Fruit fly (Drosophila melanogaster): ENCODE data around the gene Pcd.

Pcd gene

dm6 chr3R:29695744-29696143 is 27.2 kb upstream of the Pcd start:
- TF ChIP-seq OdsH (GFP tag; optimal IDR thresholded peaks at IDR 0.05) (no peak), foxo (GFP tag; optimal IDR thresholded peaks at IDR 0.05) (no peak), Dfd (GFP tag; optimal IDR thresholded peaks at IDR 0.05) (peak; percentile 94), dmrt93B (GFP tag; optimal IDR thresholded peaks at IDR 0.05) (no peak), Abd-B (GFP tag; optimal IDR thresholded peaks at IDR 0.05) (no peak), pan (optimal IDR thresholded peaks at IDR 0.05) (no peak)

DNA sequence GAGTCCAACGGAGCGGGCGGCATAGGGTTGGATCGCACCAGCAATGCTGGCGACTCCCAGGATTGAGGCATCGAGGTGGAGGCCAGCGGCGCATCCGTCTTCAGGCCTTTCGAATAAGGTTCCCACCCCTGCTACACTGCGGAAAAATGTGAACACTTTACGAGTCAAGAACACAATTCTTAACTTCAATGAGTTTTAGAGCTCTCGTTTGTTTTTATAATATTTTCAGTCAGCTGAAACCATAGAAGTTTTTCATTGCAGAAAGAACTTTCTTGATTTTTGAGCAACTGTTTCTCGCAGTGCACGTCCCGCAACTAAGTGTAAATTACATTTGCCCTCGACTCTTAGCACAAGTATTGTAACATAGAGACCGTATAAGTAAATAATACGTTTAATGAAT is 26.6 kb upstream of the Pcd start:
- TF ChIP-seq h (GFP tag; optimal IDR thresholded peaks at IDR 0.05) = no peak

DNA sequence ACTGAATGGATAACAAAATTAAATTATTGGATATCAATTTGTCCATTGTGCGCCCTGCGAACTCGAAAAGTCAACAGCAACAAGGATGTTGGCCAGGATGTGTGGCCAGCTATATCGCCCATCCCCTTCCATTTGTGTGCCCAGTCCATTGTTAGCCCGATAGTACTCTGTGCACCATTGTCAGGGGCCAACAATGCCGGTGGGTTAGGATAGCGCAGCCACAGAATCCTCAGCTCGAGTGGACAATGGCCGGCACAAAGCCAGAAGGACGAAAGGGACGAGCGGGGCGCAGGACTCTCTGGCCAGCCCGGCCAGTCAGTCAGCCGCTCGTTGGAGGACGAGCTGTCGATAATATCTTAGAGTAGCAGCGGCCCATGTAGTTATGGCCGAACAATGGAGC is 25.1 kb upstream of the Pcd start:
- no peak for TF ChIP-seq Dif (GFP tag; optimal IDR thresholded peaks at IDR 0.05; ENCODE audit: partially characterized antibody)
- no peak for TF ChIP-seq dl (GFP tag; optimal IDR thresholded peaks at IDR 0.05; ENCODE audit: insufficient read depth in 1 of 2, partially characterized antibody in 2 of 2)
- TF ChIP-seq N (GFP tag; optimal IDR thresholded peaks at IDR 0.05) = no peak
- TF ChIP-seq GATAd (GFP tag; optimal IDR thresholded peaks at IDR 0.05) = no peak
- TF ChIP-seq jim (GFP tag; optimal IDR thresholded peaks at IDR 0.05) = no peak
- no peak for TF ChIP-seq fru (GFP tag; optimal IDR thresholded peaks at IDR 0.05)
- no peak for TF ChIP-seq Vsx2 (GFP tag; optimal IDR thresholded peaks at IDR 0.05; ENCODE audit: partially characterized antibody)
- TF ChIP-seq pan (optimal IDR thresholded peaks at IDR 0.05) = no peak
- no peak for TF ChIP-seq sage (GFP tag; optimal IDR thresholded peaks at IDR 0.05)
- no peak for TF ChIP-seq dsf (GFP tag; optimal IDR thresholded peaks at IDR 0.05; ENCODE audit: borderline replicate concordance)
- no peak for TF ChIP-seq CG32264 (GFP tag; optimal IDR thresholded peaks at IDR 0.05)
- no peak for TF ChIP-seq Mio (GFP tag; optimal IDR thresholded peaks at IDR 0.05)
- TF ChIP-seq sv (GFP tag; optimal IDR thresholded peaks at IDR 0.05) = no peak
- no peak for TF ChIP-seq usp (GFP tag; optimal IDR thresholded peaks at IDR 0.05)
- no peak for TF ChIP-seq Rel (GFP tag; optimal IDR thresholded peaks at IDR 0.05)
- no peak for TF ChIP-seq Rel (tag; optimal IDR thresholded peaks at IDR 0.05)
- TF ChIP-seq OdsH (GFP tag; optimal IDR thresholded peaks at IDR 0.05) = no peak
- TF ChIP-seq dmrt93B (GFP tag; optimal IDR thresholded peaks at IDR 0.05) = no peak

DNA sequence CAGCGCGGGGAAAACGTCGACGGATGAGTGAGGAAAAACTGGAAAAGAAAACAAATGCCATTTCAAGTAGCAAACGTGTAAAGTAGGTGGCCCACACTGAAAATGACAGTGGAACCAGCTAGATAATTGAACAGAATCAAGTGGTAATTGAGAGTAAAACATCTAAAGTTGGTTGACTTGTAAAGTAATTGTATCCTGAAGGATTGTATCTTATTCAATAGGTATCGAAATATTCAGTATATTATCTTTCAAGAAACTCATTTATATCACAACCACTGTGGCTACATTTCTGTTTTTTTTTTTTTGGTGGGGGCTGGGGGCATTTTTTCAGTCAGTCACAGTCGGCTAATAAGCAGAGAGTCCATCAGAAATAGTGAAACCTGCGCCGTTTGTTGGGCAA is 23.7 kb upstream of the Pcd start:
- TF ChIP-seq woc (GFP tag; optimal IDR thresholded peaks at IDR 0.05) (no peak), GATAd (GFP tag; optimal IDR thresholded peaks at IDR 0.05) (no peak), dsf (GFP tag; optimal IDR thresholded peaks at IDR 0.05; ENCODE audit: borderline replicate concordance) (no peak), CrebA (GFP tag; optimal IDR thresholded peaks at IDR 0.05; ENCODE audit: borderline replicate concordance) (no peak), CG32264 (GFP tag; optimal IDR thresholded peaks at IDR 0.05) (no peak), HLH106 (tag; optimal IDR thresholded peaks at IDR 0.05) (no peak), N (GFP tag; optimal IDR thresholded peaks at IDR 0.05) (no peak), Jra (GFP tag; optimal IDR thresholded peaks at IDR 0.05) (no peak), sage (GFP tag; optimal IDR thresholded peaks at IDR 0.05) (no peak), brk (GFP tag; optimal IDR thresholded peaks at IDR 0.05) (no peak), Hr83 (GFP tag; optimal IDR thresholded peaks at IDR 0.05; ENCODE audit: poor library complexity, severe bottlenecking) (no peak), rgr (GFP tag; optimal IDR thresholded peaks at IDR 0.05) (no peak), Hr78 (GFP tag; optimal IDR thresholded peaks at IDR 0.05) (no peak), usp (GFP tag; optimal IDR thresholded peaks at IDR 0.05) (no peak), CG9705 (GFP tag; optimal IDR thresholded peaks at IDR 0.05) (no peak), br (GFP tag; optimal IDR thresholded peaks at IDR 0.05) (no peak)

- TF ChIP-seq Jra (GFP tag; optimal IDR thresholded peaks at IDR 0.05) = no peak
- TF ChIP-seq pan (optimal IDR thresholded peaks at IDR 0.05) = no peak
- TF ChIP-seq HLH106 (tag; optimal IDR thresholded peaks at IDR 0.05) = no peak
- TF ChIP-seq psq (GFP tag; optimal IDR thresholded peaks at IDR 0.05) = no peak
- TF ChIP-seq Vsx2 (GFP tag; optimal IDR thresholded peaks at IDR 0.05; ENCODE audit: partially characterized antibody) = no peak
- no peak for TF ChIP-seq sage (GFP tag; optimal IDR thresholded peaks at IDR 0.05)
- TF ChIP-seq Myc (optimal IDR thresholded peaks at IDR 0.05) = no peak
- TF ChIP-seq Hnf4 (GFP tag; optimal IDR thresholded peaks at IDR 0.05) = no peak
- no peak for TF ChIP-seq brk (GFP tag; optimal IDR thresholded peaks at IDR 0.05)
- TF ChIP-seq usp (GFP tag; optimal IDR thresholded peaks at IDR 0.05) = no peak
These were observed 21.2 kb upstream of the Pcd start for dm6 chr3R:29701739-29702138.

All from whole organism, wandering third instar larva.